Fruit fly (Drosophila melanogaster) whole organism, embryonic: ENCODE results near the gene MRG15.

Experiments used
- Bdp1 ChIP-seq: fragments of 200-800 bp; sonication (Bioruptor generic); optimal IDR thresholded peaks from 3 replicates; lab custom pipeline; 2016; ENCODE audit warnings: missing biosample characterization, missing genetic modification characterization
- CG1024 ChIP-seq: fragments of 200-800 bp; sonication (Bioruptor generic); IDR thresholded peaks from 2 replicates; pipeline ENCODE4 v1.3.6; 2022; ENCODE audit warnings: missing biosample characterization, missing genetic modification characterization
- CG12659 ChIP-seq: fragments of 200-800 bp; sonication (Bioruptor generic); optimal IDR thresholded peaks from 3 replicates; lab custom pipeline; 2017; ENCODE audit warnings: mild to moderate bottlenecking, missing biosample characterization, missing genetic modification reagents, missing genetic modification characterization
- CG13123 ChIP-seq: fragments of 200-800 bp; sonication (Bioruptor generic); optimal IDR thresholded peaks from 2 replicates; lab custom pipeline; 2016; ENCODE audit warnings: missing biosample characterization, missing genetic modification characterization
- CG1602 ChIP-seq: fragments of 200-800 bp; sonication (Bioruptor generic); optimal IDR thresholded peaks from 3 replicates; lab custom pipeline; 2016; ENCODE audit warnings: missing biosample characterization, missing genetic modification characterization
- CG17186 ChIP-seq: fragments of 200-800 bp; sonication (Bioruptor generic); optimal IDR thresholded peaks from 3 replicates; lab custom pipeline; 2017; ENCODE audit warnings: missing biosample characterization, missing genetic modification reagents, missing genetic modification characterization
- CG17385 ChIP-seq: fragments of 200-800 bp; sonication (Bioruptor generic); optimal IDR thresholded peaks from 3 replicates; lab custom pipeline; 2018; ENCODE audit warnings: missing biosample characterization, mild to moderate bottlenecking, missing genetic modification characterization
- CG17612 ChIP-seq: fragments of 200-800 bp; sonication (Bioruptor generic); IDR thresholded peaks from 2 replicates; pipeline ENCODE4 v1.3.6; 2022; ENCODE audit warnings: missing biosample characterization, missing genetic modification characterization
- CG17802 ChIP-seq: fragments of 200-800 bp; sonication (Bioruptor generic); optimal IDR thresholded peaks from 2 replicates; lab custom pipeline; 2018; ENCODE audit warnings: missing biosample characterization, mild to moderate bottlenecking, missing genetic modification characterization, moderate library complexity
- CG2202 ChIP-seq: fragments of 200-800 bp; sonication (Bioruptor generic); optimal IDR thresholded peaks from 2 replicates; lab custom pipeline; 2018; ENCODE audit warnings: missing biosample characterization, mild to moderate bottlenecking, missing genetic modification characterization
- CG32767 ChIP-seq: fragments of 200-800 bp; sonication (Bioruptor generic); IDR thresholded peaks from 2 replicates; pipeline ENCODE4 v1.3.6; 2022; ENCODE audit warnings: missing biosample characterization, missing genetic modification characterization
- CG32772 ChIP-seq: fragments of 200-800 bp; sonication (Bioruptor generic); IDR thresholded peaks from 2 replicates; pipeline ENCODE4 v1.3.6; 2022; ENCODE audit warnings: missing biosample characterization, missing genetic modification characterization
- CG3407 ChIP-seq: fragments of 200-800 bp; sonication (Bioruptor generic); optimal IDR thresholded peaks from 2 replicates; lab custom pipeline; 2018; ENCODE audit warnings: missing biosample characterization, mild to moderate bottlenecking, missing genetic modification characterization
- CG4730 ChIP-seq: fragments of 200-800 bp; sonication (Bioruptor generic); IDR thresholded peaks from 2 replicates; pipeline ENCODE4 v1.3.6; 2022; ENCODE audit warnings: missing biosample characterization, missing genetic modification characterization
- CG5180 ChIP-seq: fragments of 200-800 bp; sonication (Bioruptor generic); optimal IDR thresholded peaks from 3 replicates; lab custom pipeline; 2017; ENCODE audit warnings: missing biosample characterization, missing genetic modification characterization, mild to moderate bottlenecking, moderate library complexity, missing genetic modification reagents
- CG6175 ChIP-seq: fragments of 200-800 bp; sonication (Bioruptor generic); IDR thresholded peaks from 3 replicates; pipeline ENCODE4 v1.3.6; 2022; ENCODE audit warnings: missing biosample characterization, missing genetic modification characterization
- CG6272 ChIP-seq: fragments of 200-800 bp; sonication (Bioruptor generic); IDR thresholded peaks from 2 replicates; pipeline ENCODE4 v1.3.6; 2022; ENCODE audit warnings: missing biosample characterization, missing genetic modification characterization
- CG6791 ChIP-seq: fragments of 200-800 bp; sonication (Bioruptor generic); IDR thresholded peaks from 3 replicates; pipeline ENCODE4 v1.3.6; 2022; ENCODE audit warnings: missing biosample characterization, missing genetic modification characterization; ENCODE audit not compliant: partially characterized antibody
- CG8478 ChIP-seq: fragments of >200 bp; optimal IDR thresholded peaks from 2 replicates; lab custom pipeline; 2018
- CG8765 ChIP-seq: fragments of 200-800 bp; sonication (Bioruptor generic); IDR thresholded peaks from 2 replicates; pipeline ENCODE4 v1.3.6; 2022; ENCODE audit warnings: missing biosample characterization, missing genetic modification characterization
- CG9932 ChIP-seq: fragments of 200-800 bp; sonication (Bioruptor generic); IDR thresholded peaks from 2 replicates; pipeline ENCODE4 v1.3.6; 2022; ENCODE audit warnings: missing biosample characterization, missing genetic modification characterization
- CoRest ChIP-seq: fragments of 200-800 bp; sonication (Bioruptor generic); optimal IDR thresholded peaks from 3 replicates; lab custom pipeline; 2018; ENCODE audit warnings: missing biosample characterization, mild to moderate bottlenecking, missing genetic modification characterization, moderate library complexity
- Dip2 ChIP-seq: fragments of 200-800 bp; sonication (Bioruptor generic); IDR thresholded peaks from 2 replicates; pipeline ENCODE4 v1.3.6; 2022; ENCODE audit warnings: missing biosample characterization, missing genetic modification characterization
- Drgx ChIP-seq: fragments of 200-800 bp; sonication (Bioruptor generic); IDR thresholded peaks from 2 replicates; pipeline ENCODE4 v1.3.6; 2022; ENCODE audit warnings: missing biosample characterization, missing genetic modification characterization
- Fer2 ChIP-seq: fragments of 200-800 bp; sonication (Bioruptor generic); optimal IDR thresholded peaks from 2 replicates; lab custom pipeline; 2018; ENCODE audit warnings: missing biosample characterization, mild to moderate bottlenecking, missing genetic modification characterization, moderate library complexity
- GATAe ChIP-seq: fragments of 200-800 bp; sonication (Bioruptor generic); conservative IDR thresholded peaks from 2 replicates; pipeline ENCODE4 v1.3.6; 2022; ENCODE audit warnings: missing biosample characterization, missing genetic modification characterization
- Hr51 ChIP-seq, 2 experiments: fragments of 200-800 bp; sonication (Bioruptor generic); optimal IDR thresholded peaks; 2 replicates in 1 of 2; 3 replicates in 1 of 2; lab custom pipeline; 2016 to 2018; ENCODE audit warnings: missing biosample characterization in 2 of 2, missing genetic modification characterization in 2 of 2, mild to moderate bottlenecking in 1 of 2, moderate library complexity in 1 of 2
- Hsf ChIP-seq: fragments of 200-800 bp; sonication (Bioruptor generic); optimal IDR thresholded peaks from 3 replicates; lab custom pipeline; 2016; ENCODE audit warnings: missing biosample characterization, missing genetic modification characterization
- Ptx1 ChIP-seq: fragments of 200-800 bp; sonication (Bioruptor generic); IDR thresholded peaks from 2 replicates; pipeline ENCODE4 v1.3.6; 2022; ENCODE audit warnings: missing biosample characterization, missing genetic modification characterization
- Scr ChIP-seq: fragments of 200-800 bp; sonication (Bioruptor generic); IDR thresholded peaks from 2 replicates; pipeline ENCODE4 v1.3.6; 2022; ENCODE audit warnings: missing biosample characterization, missing genetic modification characterization; ENCODE audit not compliant: partially characterized antibody
- ab ChIP-seq: fragments of 200-800 bp; sonication (Bioruptor generic); optimal IDR thresholded peaks from 2 replicates; lab custom pipeline; 2016; ENCODE audit warnings: missing biosample characterization, missing genetic modification characterization
- amos ChIP-seq: fragments of 200-800 bp; sonication (Bioruptor generic); IDR thresholded peaks from 2 replicates; pipeline ENCODE4 v1.3.6; 2022; ENCODE audit warnings: missing biosample characterization, missing genetic modification characterization; ENCODE audit not compliant: partially characterized antibody
- bbx ChIP-seq: fragments of 200-800 bp; sonication (Bioruptor generic); IDR thresholded peaks from 2 replicates; pipeline ENCODE4 v1.3.6; 2022; ENCODE audit warnings: missing biosample characterization, missing genetic modification characterization; ENCODE audit not compliant: partially characterized antibody
- cas ChIP-seq: fragments of 200-800 bp; sonication (Bioruptor generic); IDR thresholded peaks from 2 replicates; pipeline ENCODE4 v1.3.6; 2022; ENCODE audit warnings: missing biosample characterization, missing genetic modification characterization
- dan ChIP-seq: fragments of 200-800 bp; sonication (Bioruptor generic); IDR thresholded peaks from 2 replicates; pipeline ENCODE4 v1.3.6; 2022; ENCODE audit warnings: missing biosample characterization, missing genetic modification characterization
- dati ChIP-seq: fragments of 200-800 bp; sonication (Bioruptor generic); IDR thresholded peaks from 2 replicates; pipeline ENCODE4 v1.3.6; 2022; ENCODE audit warnings: missing biosample characterization, missing genetic modification characterization
- grn ChIP-seq: fragments of 200-800 bp; sonication (Bioruptor generic); optimal IDR thresholded peaks from 3 replicates; lab custom pipeline; 2017; ENCODE audit warnings: missing biosample characterization, missing genetic modification characterization
- gt ChIP-seq: fragments of 200-800 bp; sonication (Bioruptor generic); IDR thresholded peaks from 2 replicates; pipeline ENCODE4 v1.3.6; 2022; ENCODE audit warnings: missing biosample characterization, missing genetic modification characterization
- her ChIP-seq: fragments of 200-800 bp; sonication (Bioruptor generic); optimal IDR thresholded peaks from 2 replicates; lab custom pipeline; 2016; ENCODE audit warnings: missing biosample characterization, missing genetic modification characterization
- ind ChIP-seq: fragments of 200-800 bp; sonication (Bioruptor generic); optimal IDR thresholded peaks from 3 replicates; lab custom pipeline; 2016; ENCODE audit warnings: missing biosample characterization, missing genetic modification characterization
- mirr ChIP-seq: fragments of 200-800 bp; sonication (Bioruptor generic); optimal IDR thresholded peaks from 3 replicates; lab custom pipeline; 2018; ENCODE audit warnings: missing biosample characterization, mild to moderate bottlenecking, missing genetic modification characterization
- oc ChIP-seq: fragments of 200-800 bp; sonication (Bioruptor generic); optimal IDR thresholded peaks from 2 replicates; lab custom pipeline; 2018; ENCODE audit warnings: missing biosample characterization, mild to moderate bottlenecking, missing genetic modification characterization, moderate library complexity
- pum ChIP-seq: fragments of 200-800 bp; sonication (Bioruptor generic); optimal IDR thresholded peaks from 2 replicates; lab custom pipeline; 2016; ENCODE audit warnings: missing biosample characterization, missing genetic modification characterization
- sim ChIP-seq: fragments of 200-800 bp; sonication (Bioruptor generic); IDR thresholded peaks from 2 replicates; pipeline ENCODE4 v1.3.6; 2022; ENCODE audit warnings: missing biosample characterization, missing genetic modification characterization
- sna ChIP-seq: fragments of 200-800 bp; sonication (Bioruptor generic); IDR thresholded peaks from 2 replicates; pipeline ENCODE4 v1.3.6; 2022; ENCODE audit warnings: missing biosample characterization, missing genetic modification characterization; ENCODE audit not compliant: partially characterized antibody
- tup ChIP-seq: fragments of 200-800 bp; sonication (Bioruptor generic); optimal IDR thresholded peaks from 2 replicates; lab custom pipeline; 2016; ENCODE audit warnings: missing biosample characterization, mild to moderate bottlenecking, missing genetic modification characterization, moderate library complexity
- vnd ChIP-seq: fragments of 200-800 bp; sonication (Bioruptor generic); IDR thresholded peaks from 3 replicates; pipeline ENCODE4 v1.3.6; 2022; ENCODE audit warnings: missing biosample characterization, missing genetic modification characterization; ENCODE audit not compliant: partially characterized antibody
- wor ChIP-seq: fragments of 200-800 bp; sonication (Bioruptor generic); IDR thresholded peaks from 2 replicates; pipeline ENCODE4 v1.3.6; 2022; ENCODE audit warnings: missing biosample characterization, missing genetic modification characterization
- zen ChIP-seq: fragments of 200-800 bp; sonication (Bioruptor generic); optimal IDR thresholded peaks from 3 replicates; lab custom pipeline; 2018; ENCODE audit warnings: missing biosample characterization, mild to moderate bottlenecking, missing genetic modification characterization, moderate library complexity
- zfh2 ChIP-seq: fragments of 200-800 bp; sonication (Bioruptor generic); optimal IDR thresholded peaks from 2 replicates; lab custom pipeline; 2016; ENCODE audit warnings: missing biosample characterization, missing genetic modification characterization

MRG15 gene

dm6 chr3R:15280619-15281334 lies 2.9 kb upstream of the MRG15 start (continued):
- TF ChIP-seq wor (peak; percentile 28; the same call in 1 of the 2 replicates), CG1024 (GFP tag; lab: Robert Waterston, UW) (peak; percentile 18; the same call in 1 of the 2 replicates), CG32772 (GFP tag; lab: Robert Waterston, UW) (no peak), CG5180 (peak; percentile 56), CoRest (tag; lab: Kevin White, UChicago) (peak; percentile 88), Fer2 (tag; lab: Kevin White, UChicago) (no peak), CG9932 (no peak), sna (GFP tag; lab: Robert Waterston, UW) (no peak), CG13123 (GFP tag; lab: Kevin White, UChicago) (peak; percentile 13), amos (no peak), tup (GFP tag; lab: Kevin White, UChicago) (no peak), oc (tag; lab: Kevin White, UChicago) (peak; percentile 27), ind (GFP tag; lab: Kevin White, UChicago) (peak; percentile 63), bbx (no peak), grn (GFP tag; lab: Kevin White, UChicago) (no peak), CG2202 (tag; lab: Kevin White, UChicago) (peak; percentile 67), Bdp1 (peak; percentile 6), zfh2 (GFP tag; lab: Kevin White, UChicago) (peak; percentile 2), pum (peak; percentile 20), CG17612 (no peak), cas (GFP tag; lab: Robert Waterston, UW) (no peak), sim (GFP tag; lab: Robert Waterston, UW) (peak; percentile 36; the same call in 1 of the 2 replicates), ab (no peak), Scr (no peak), CG17385 (peak; percentile 51), vnd (no peak), CG8765 (GFP tag; lab: Robert Waterston, UW) (no peak), CG8478 (lab: Kevin White, UChicago) (no peak), CG3407 (peak; percentile 57), dati (no peak), Dip2 (GFP tag; lab: Robert Waterston, UW) (no peak), CG6791 (GFP tag; lab: Robert Waterston, UW) (no peak), CG1602 (peak; percentile 78), CG4730 (no peak), Hsf (peak; percentile 52), her (GFP tag; lab: Kevin White, UChicago) (no peak), dan (GFP tag; lab: Robert Waterston, UW) (no peak), GATAe (GFP tag; lab: Robert Waterston, UW) (no peak), CG12659 (GFP tag; lab: Kevin White, UChicago) (peak; percentile 71), CG32767 (GFP tag; lab: Robert Waterston, UW) (peak; percentile 40; the same call in 1 of the 2 replicates), CG17802 (tag; lab: Kevin White, UChicago) (peak; percentile 7), Ptx1 (GFP tag; lab: Robert Waterston, UW) (peak; percentile 43; the same call in 1 of the 2 replicates), CG6175 (no peak), CG6272 (GFP tag; lab: Robert Waterston, UW) (no peak), gt (GFP tag; lab: Robert Waterston, UW) (no peak), mirr (GFP tag; lab: Kevin White, UChicago) (no peak), Hr51 (GFP tag; optimal IDR thresholded peaks at IDR 0.05; lab: Kevin White, UChicago) (peak in 1 of 2 experiments; percentile 77), zen (peak; percentile 67), CG17186 (GFP tag; lab: Kevin White, UChicago) (no peak), Drgx (peak; percentile 38; the same call in 1 of the 2 replicates)
